Worm (Caenorhabditis elegans) whole organism, L4/young adult: ENCODE measurements around the gene ccm-3.

Experiments
- W03F9.2 ChIP-seq: fragments of 150-350 bp; optimal IDR thresholded peaks from 2 replicates; lab custom pipeline; 2014; ENCODE audit warnings: missing biosample characterization, missing genetic modification characterization
- him-1 ChIP-seq: sonication (generic microtip); optimal IDR thresholded peaks from 2 replicates; lab custom pipeline; 2016; ENCODE audit warnings: missing genotype, missing genetic modification reagents, missing genetic modification characterization, missing compliant biosample characterization

DNA sequence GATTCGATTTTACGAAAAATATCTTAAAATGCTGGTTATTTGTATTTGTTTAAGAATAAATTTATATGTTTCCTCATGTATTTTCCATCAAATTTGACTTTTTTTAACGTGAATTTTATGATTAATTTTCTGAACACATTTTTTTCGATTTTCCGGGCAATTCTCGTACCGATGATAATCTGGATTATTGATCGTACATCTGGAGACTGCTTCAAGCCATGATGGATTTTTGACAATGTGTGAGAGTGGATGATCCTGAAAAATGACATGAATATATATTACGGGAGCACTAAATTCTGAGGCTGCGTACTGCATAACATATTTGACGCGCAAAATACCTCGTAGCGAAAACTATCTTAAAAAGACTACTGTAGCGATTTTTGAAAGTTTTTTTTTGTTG, 47.4 kb upstream of the ccm-3 start:
- TF ChIP-seq him-1 (tag; lab: Kevin White, UChicago): no peak
- no peak for TF ChIP-seq W03F9.2 (tag; lab: Kevin White, UChicago)
